Fruit fly (Drosophila melanogaster) whole organism, embryonic: ENCODE measurements around the gene mRpS31.

Experiments used
- ATbp ChIP-seq: fragments of 200-800 bp; sonication (Bioruptor generic); optimal IDR thresholded peaks from 2 replicates; lab custom pipeline; 2017; ENCODE audit warnings: missing biosample characterization, mild to moderate bottlenecking, missing genetic modification characterization, missing genetic modification reagents
- CG10274 ChIP-seq: fragments of 200-800 bp; sonication (Bioruptor generic); optimal IDR thresholded peaks from 3 replicates; lab custom pipeline; 2017; ENCODE audit warnings: missing biosample characterization, mild to moderate bottlenecking, missing genetic modification characterization
- CG10543 ChIP-seq: fragments of 200-800 bp; sonication (Bioruptor generic); optimal IDR thresholded peaks from 3 replicates; lab custom pipeline; 2017; ENCODE audit warnings: missing biosample characterization, mild to moderate bottlenecking, missing genetic modification characterization, moderate library complexity
- CG12155 ChIP-seq: fragments of 200-800 bp; sonication (Bioruptor generic); optimal IDR thresholded peaks from 3 replicates; lab custom pipeline; 2016; ENCODE audit warnings: missing biosample characterization, missing genetic modification characterization
- CG12299 ChIP-seq: fragments of 200-800 bp; sonication (Bioruptor generic); optimal IDR thresholded peaks from 2 replicates; lab custom pipeline; 2018; ENCODE audit warnings: missing biosample characterization, mild to moderate bottlenecking, missing genetic modification characterization
- CG12659 ChIP-seq: fragments of 200-800 bp; sonication (Bioruptor generic); optimal IDR thresholded peaks from 3 replicates; lab custom pipeline; 2017; ENCODE audit warnings: mild to moderate bottlenecking, missing biosample characterization, missing genetic modification reagents, missing genetic modification characterization
- CG13624 ChIP-seq: fragments of 200-800 bp; sonication (Bioruptor generic); optimal IDR thresholded peaks from 2 replicates; lab custom pipeline; 2016; ENCODE audit warnings: missing biosample characterization, missing genetic modification characterization
- CG13894 ChIP-seq: fragments of 200-800 bp; sonication (Bioruptor generic); optimal IDR thresholded peaks from 3 replicates; lab custom pipeline; 2018; ENCODE audit warnings: missing biosample characterization, mild to moderate bottlenecking, missing genetic modification characterization, moderate library complexity
- CG14965 ChIP-seq: fragments of 200-800 bp; sonication (Bioruptor generic); optimal IDR thresholded peaks from 2 replicates; lab custom pipeline; 2016; ENCODE audit warnings: missing biosample characterization, missing genetic modification characterization, borderline replicate concordance
- CG17568 ChIP-seq: fragments of 200-800 bp; sonication (Bioruptor generic); optimal IDR thresholded peaks from 2 replicates; lab custom pipeline; 2018; ENCODE audit warnings: missing biosample characterization, mild to moderate bottlenecking, missing genetic modification characterization, moderate library complexity
- CG18011 ChIP-seq: fragments of 200-800 bp; sonication (Bioruptor generic); optimal IDR thresholded peaks from 2 replicates; lab custom pipeline; 2017; ENCODE audit warnings: missing biosample characterization, missing genetic modification characterization, mild to moderate bottlenecking, moderate library complexity, missing genotype
- CG1832 ChIP-seq: fragments of 200-800 bp; sonication (Bioruptor generic); optimal IDR thresholded peaks from 2 replicates; lab custom pipeline; 2017; ENCODE audit warnings: missing biosample characterization, mild to moderate bottlenecking, missing genetic modification characterization, inconsistent platforms
- CG3407 ChIP-seq: fragments of 200-800 bp; sonication (Bioruptor generic); optimal IDR thresholded peaks from 2 replicates; lab custom pipeline; 2018; ENCODE audit warnings: missing biosample characterization, mild to moderate bottlenecking, missing genetic modification characterization
- CG4707 ChIP-seq: fragments of 200-800 bp; sonication (Bioruptor generic); optimal IDR thresholded peaks from 2 replicates; lab custom pipeline; 2018; ENCODE audit warnings: missing biosample characterization, mild to moderate bottlenecking, missing genetic modification characterization, moderate library complexity
- CG4820 ChIP-seq: fragments of 200-800 bp; sonication (Bioruptor generic); optimal IDR thresholded peaks from 3 replicates; lab custom pipeline; 2016; ENCODE audit warnings: missing biosample characterization, missing genetic modification characterization
- CG7963 ChIP-seq: fragments of 200-800 bp; sonication (Bioruptor generic); IDR thresholded peaks from 3 replicates; pipeline ENCODE4 v1.3.6; 2022; ENCODE audit warnings: missing biosample characterization, missing genetic modification characterization; ENCODE audit not compliant: partially characterized antibody
- CkIIα-i1 ChIP-seq: fragments of 200-800 bp; sonication (Bioruptor generic); IDR thresholded peaks from 2 replicates; pipeline ENCODE4 v1.3.6; 2022; ENCODE audit warnings: missing biosample characterization, missing genetic modification characterization
- D ChIP-seq, 2 experiments: fragments of 200-800 bp in 1 of 2; fragments of >200 bp in 1 of 2; sonication (Bioruptor generic) in 1 of 2; optimal IDR thresholded peaks; 2 replicates in 1 of 2; 3 replicates in 1 of 2; lab custom pipeline; 2017; ENCODE audit warnings: mild to moderate bottlenecking in 1 of 2, missing biosample characterization in 1 of 2, missing genetic modification characterization in 1 of 2, missing genetic modification reagents in 1 of 2
- Doc3 ChIP-seq: fragments of 200-800 bp; sonication (Bioruptor generic); IDR thresholded peaks from 3 replicates; pipeline ENCODE4 v1.3.6; 2022; ENCODE audit warnings: missing biosample characterization, missing genetic modification characterization; ENCODE audit not compliant: partially characterized antibody
- HHEX ChIP-seq: fragments of 200-800 bp; sonication (Bioruptor generic); optimal IDR thresholded peaks from 3 replicates; lab custom pipeline; 2017; ENCODE audit warnings: missing biosample characterization, mild to moderate bottlenecking, missing genetic modification characterization, missing genetic modification reagents
- Mad ChIP-seq: fragments of 200-800 bp; sonication (Bioruptor generic); optimal IDR thresholded peaks from 2 replicates; lab custom pipeline; 2016; ENCODE audit warnings: missing biosample characterization, missing genetic modification characterization
- Mes4 ChIP-seq: fragments of 200-800 bp; sonication (Bioruptor generic); optimal IDR thresholded peaks from 2 replicates; lab custom pipeline; 2016; ENCODE audit warnings: missing biosample characterization, missing genetic modification characterization
- Pdp1 ChIP-seq, 2 experiments: fragments of 200-800 bp; sonication (Bioruptor generic); optimal IDR thresholded peaks; 3 replicates each; lab custom pipeline; 2016; ENCODE audit warnings: missing biosample characterization in 2 of 2, missing genetic modification characterization in 2 of 2, mild to moderate bottlenecking in 1 of 2, moderate library complexity in 1 of 2
- Poxn ChIP-seq: fragments of 200-800 bp; sonication (Bioruptor generic); IDR thresholded peaks from 2 replicates; pipeline ENCODE4 v1.3.6; 2022; ENCODE audit warnings: missing biosample characterization, missing genetic modification characterization
- Sry-δ ChIP-seq: fragments of 200-800 bp; sonication (Bioruptor generic); optimal IDR thresholded peaks from 2 replicates; lab custom pipeline; 2016; ENCODE audit warnings: missing biosample characterization, missing genetic modification characterization
- ase ChIP-seq: fragments of 200-800 bp; sonication (Bioruptor generic); IDR thresholded peaks from 3 replicates; pipeline ENCODE4 v1.3.6; 2022; ENCODE audit warnings: missing biosample characterization, missing genetic modification characterization
- ato ChIP-seq: fragments of 200-800 bp; sonication (Bioruptor generic); IDR thresholded peaks from 2 replicates; pipeline ENCODE4 v1.3.6; 2022; ENCODE audit warnings: missing biosample characterization, missing genetic modification characterization; ENCODE audit not compliant: partially characterized antibody
- bowl ChIP-seq: fragments of 200-800 bp; sonication (Bioruptor generic); IDR thresholded peaks from 2 replicates; pipeline ENCODE4 v1.3.6; 2022; ENCODE audit warnings: missing biosample characterization, missing genetic modification characterization
- bsh ChIP-seq, 2 experiments: fragments of 200-800 bp; sonication (Bioruptor generic); optimal IDR thresholded peaks; 2 replicates each; lab custom pipeline; 2017 to 2018; ENCODE audit warnings: mild to moderate bottlenecking in 2 of 2, missing biosample characterization in 2 of 2, missing genetic modification characterization in 2 of 2, moderate library complexity in 1 of 2
- chinmo ChIP-seq: fragments of 200-800 bp; sonication (Bioruptor generic); IDR thresholded peaks from 4 replicates; pipeline ENCODE4 v1.3.6; 2022; ENCODE audit warnings: missing biosample characterization, missing genetic modification characterization; ENCODE audit not compliant: partially characterized antibody
- crc ChIP-seq: fragments of 200-800 bp; sonication (Bioruptor generic); optimal IDR thresholded peaks from 2 replicates; lab custom pipeline; 2016; ENCODE audit warnings: missing biosample characterization, missing genetic modification characterization
- dmrt11E ChIP-seq: fragments of 200-800 bp; sonication (Bioruptor generic); optimal IDR thresholded peaks from 3 replicates; lab custom pipeline; 2018; ENCODE audit warnings: missing biosample characterization, mild to moderate bottlenecking, missing genetic modification characterization, moderate library complexity
- fd102C ChIP-seq: fragments of 200-800 bp; sonication (Bioruptor generic); optimal IDR thresholded peaks from 2 replicates; lab custom pipeline; 2018; ENCODE audit warnings: missing biosample characterization, mild to moderate bottlenecking, missing genetic modification characterization, moderate library complexity
- fd96Cb ChIP-seq: fragments of 200-800 bp; sonication (Bioruptor generic); optimal IDR thresholded peaks from 2 replicates; lab custom pipeline; 2018; ENCODE audit warnings: missing biosample characterization, mild to moderate bottlenecking, missing genetic modification characterization, moderate library complexity
- hb ChIP-seq: fragments of 200-800 bp; sonication (Bioruptor generic); IDR thresholded peaks from 3 replicates; pipeline ENCODE4 v1.3.6; 2022; ENCODE audit warnings: missing biosample characterization, missing genetic modification characterization; ENCODE audit not compliant: partially characterized antibody
- her ChIP-seq: fragments of 200-800 bp; sonication (Bioruptor generic); optimal IDR thresholded peaks from 2 replicates; lab custom pipeline; 2016; ENCODE audit warnings: missing biosample characterization, missing genetic modification characterization
- jumu ChIP-seq: fragments of 200-800 bp; sonication (Bioruptor generic); optimal IDR thresholded peaks from 3 replicates; lab custom pipeline; 2016; ENCODE audit warnings: missing biosample characterization, missing genetic modification characterization
- lmd ChIP-seq: fragments of 200-800 bp; sonication (Bioruptor generic); IDR thresholded peaks from 2 replicates; pipeline ENCODE4 v1.3.6; 2022; ENCODE audit warnings: missing biosample characterization, missing genetic modification characterization
- mld ChIP-seq: fragments of 200-800 bp; sonication (Bioruptor generic); IDR thresholded peaks from 3 replicates; pipeline ENCODE4 v1.3.6; 2022; ENCODE audit warnings: missing biosample characterization, missing genetic modification characterization; ENCODE audit not compliant: partially characterized antibody
- nom ChIP-seq: fragments of 200-800 bp; sonication (Bioruptor generic); optimal IDR thresholded peaks from 2 replicates; lab custom pipeline; 2017; ENCODE audit warnings: missing biosample characterization, missing genetic modification characterization, mild to moderate bottlenecking, moderate library complexity, missing genetic modification reagents
- oc ChIP-seq: fragments of 200-800 bp; sonication (Bioruptor generic); optimal IDR thresholded peaks from 2 replicates; lab custom pipeline; 2018; ENCODE audit warnings: missing biosample characterization, mild to moderate bottlenecking, missing genetic modification characterization, moderate library complexity
- phol ChIP-seq: fragments of 200-800 bp; sonication (Bioruptor generic); optimal IDR thresholded peaks from 3 replicates; lab custom pipeline; 2018; ENCODE audit warnings: missing biosample characterization, mild to moderate bottlenecking, missing genetic modification characterization, moderate library complexity
- rib ChIP-seq: fragments of 200-800 bp; sonication (Bioruptor generic); IDR thresholded peaks from 2 replicates; pipeline ENCODE4 v1.3.6; 2022; ENCODE audit warnings: missing biosample characterization, missing genetic modification characterization
- ro ChIP-seq: fragments of 200-800 bp; sonication (Bioruptor generic); IDR thresholded peaks from 2 replicates; pipeline ENCODE4 v1.3.6; 2022; ENCODE audit warnings: missing biosample characterization, missing genetic modification characterization
- row ChIP-seq: fragments of 200-800 bp; sonication (Bioruptor generic); IDR thresholded peaks from 3 replicates; pipeline ENCODE4 v1.3.6; 2022; ENCODE audit warnings: missing biosample characterization, missing genetic modification characterization
- sens ChIP-seq: fragments of 200-800 bp; sonication (Bioruptor generic); peaks from one replicate; lab custom pipeline; 2016; ENCODE audit warnings: missing biosample characterization, missing genetic modification characterization
- ssp ChIP-seq: fragments of 200-800 bp; sonication (Bioruptor generic); IDR thresholded peaks from 2 replicates; pipeline ENCODE4 v1.3.6; 2022; ENCODE audit warnings: missing biosample characterization, missing genetic modification characterization
- tup ChIP-seq: fragments of 200-800 bp; sonication (Bioruptor generic); optimal IDR thresholded peaks from 2 replicates; lab custom pipeline; 2016; ENCODE audit warnings: missing biosample characterization, mild to moderate bottlenecking, missing genetic modification characterization, moderate library complexity

mRpS31 gene

DNA sequence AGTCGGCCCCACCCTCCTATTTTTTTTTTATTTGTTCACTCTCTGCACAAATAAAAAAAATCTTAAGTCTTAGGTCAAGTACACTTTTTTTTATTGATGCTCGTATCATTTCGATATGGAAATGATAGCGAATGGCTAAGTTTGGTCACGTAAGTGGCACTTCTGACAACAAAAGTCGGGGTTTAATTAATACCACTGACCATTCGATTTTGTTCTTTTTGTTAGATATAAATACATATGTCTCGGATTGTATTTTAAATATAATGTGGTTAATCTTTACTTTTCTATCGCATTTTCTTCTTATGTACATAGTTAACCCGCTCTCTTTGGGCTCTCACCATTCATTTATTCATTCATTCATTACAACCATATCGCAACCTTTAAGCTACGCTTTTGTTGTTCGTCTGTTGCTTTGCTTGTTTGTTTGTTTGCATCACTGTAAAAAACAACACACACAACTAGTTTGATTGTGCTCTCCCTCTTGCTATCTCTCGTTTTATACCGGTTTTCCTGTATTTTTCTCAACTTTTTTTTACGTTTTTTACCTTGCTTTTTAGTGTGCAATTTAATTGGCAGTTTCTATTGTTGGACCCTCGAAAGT, 2.8 kb upstream of the mRpS31 start (continued):
- no peak for TF ChIP-seq ATbp (GFP tag; lab: Kevin White, UChicago)
- peak in 1 of 2 experiments; percentile 10 for TF ChIP-seq Pdp1 (GFP tag; optimal IDR thresholded peaks at IDR 0.05; lab: Kevin White, UChicago)
- no peak for TF ChIP-seq ato (GFP tag; lab: Robert Waterston, UW)
- TF ChIP-seq hb (GFP tag; lab: Robert Waterston, UW) = no peak
- TF ChIP-seq CG4820 (GFP tag; lab: Kevin White, UChicago) = no peak
- TF ChIP-seq jumu (GFP tag; lab: Kevin White, UChicago) = no peak
- TF ChIP-seq bowl (GFP tag; lab: Robert Waterston, UW) = no peak
- no peak for TF ChIP-seq Mes4 (GFP tag; lab: Kevin White, UChicago)
- TF ChIP-seq CG1832 (GFP tag; lab: Kevin White, UChicago) = no peak
- TF ChIP-seq CkIIα-i1 (GFP tag; lab: Robert Waterston, UW) = no peak
- TF ChIP-seq CG13894 = peak; percentile 4
- 0 out of 3 replicates have a peak, but pooled peaks have one; percentile 10 for TF ChIP-seq row
- TF ChIP-seq bsh (GFP tag; optimal IDR thresholded peaks at IDR 0.05; lab: Kevin White, UChicago) = peak in 1 of 2 experiments; percentile 78
- TF ChIP-seq crc = peak; percentile 5
- TF ChIP-seq D (optimal IDR thresholded peaks at IDR 0.05; lab: Kevin White, UChicago) = no peak
- TF ChIP-seq D (GFP tag; optimal IDR thresholded peaks at IDR 0.05; lab: Kevin White, UChicago) = no peak
- 0 out of 4 replicates have a peak, but pooled peaks have one; percentile 17 for TF ChIP-seq chinmo
- no peak for TF ChIP-seq CG13624 (GFP tag; lab: Kevin White, UChicago)
- no peak for TF ChIP-seq dmrt11E
- TF ChIP-seq CG12659 (GFP tag; lab: Kevin White, UChicago) = no peak
- no peak for TF ChIP-seq fd102C (GFP tag; lab: Kevin White, UChicago)
- no peak for TF ChIP-seq ro (GFP tag; lab: Robert Waterston, UW)
- TF ChIP-seq rib (GFP tag; lab: Robert Waterston, UW) = no peak
- no peak for TF ChIP-seq Poxn (GFP tag; lab: Robert Waterston, UW)
- TF ChIP-seq CG17568 (GFP tag; lab: Kevin White, UChicago) = no peak
- no peak for TF ChIP-seq CG3407 (GFP tag; lab: Kevin White, UChicago)
- no peak for TF ChIP-seq tup (GFP tag; lab: Kevin White, UChicago)
- TF ChIP-seq nom (GFP tag; lab: Kevin White, UChicago) = peak; percentile 71
- no peak for TF ChIP-seq mld (GFP tag; lab: Robert Waterston, UW)
- TF ChIP-seq CG7963 (GFP tag; lab: Robert Waterston, UW) = no peak
- no peak for TF ChIP-seq lmd (GFP tag; lab: Robert Waterston, UW)
- TF ChIP-seq Mad (GFP tag; lab: Kevin White, UChicago) = no peak
- no peak for TF ChIP-seq CG10543 (GFP tag; lab: Kevin White, UChicago)
- TF ChIP-seq CG4707 (GFP tag; lab: Kevin White, UChicago) = no peak
- no peak for TF ChIP-seq CG14965 (GFP tag; lab: Kevin White, UChicago)
- no peak for TF ChIP-seq phol (tag; lab: Kevin White, UChicago)
- no peak for TF ChIP-seq ssp
- no peak for TF ChIP-seq Sry-δ (GFP tag; lab: Kevin White, UChicago)
- TF ChIP-seq her (GFP tag; lab: Kevin White, UChicago) = no peak
- TF ChIP-seq CG10274 (GFP tag; lab: Kevin White, UChicago) = no peak
- no peak for TF ChIP-seq CG18011 (GFP tag; lab: Kevin White, UChicago)
- no peak for TF ChIP-seq HHEX (GFP tag; lab: Kevin White, UChicago)
- no peak for TF ChIP-seq CG12299
- TF ChIP-seq oc (tag; lab: Kevin White, UChicago) = peak; percentile 28
- no peak for TF ChIP-seq ase (GFP tag; lab: Robert Waterston, UW)
- TF ChIP-seq CG12155 = no peak
- TF ChIP-seq Doc3 (GFP tag; lab: Robert Waterston, UW) = no peak
- TF ChIP-seq fd96Cb (tag; lab: Kevin White, UChicago) = no peak
- TF ChIP-seq sens (GFP tag; lab: Kevin White, UChicago) = peak; percentile 77
